Worm (Caenorhabditis elegans) whole organism, L1 larva: ENCODE measurements around the gene otpl-6.
"Not testable (repeated sequence)": the region's sequence is repeated elsewhere in the genome, so short reads cannot be mapped to it uniquely, and the experiment has no call there.

Source experiments
- efl-1 ChIP-seq, 4 experiments: fragments of 150-350 bp; optimal IDR thresholded peaks in 3 of 4; peaks in 1 of 4; 1 replicate in 1 of 4; 2 replicates in 3 of 4; lab custom pipeline; 2014; ENCODE audit warnings: missing biosample characterization in 2 of 4, missing genetic modification characterization in 2 of 4, missing genetic modification reagents in 2 of 4
- mdl-1 ChIP-seq, 2 experiments: fragments of 150-350 bp; optimal IDR thresholded peaks; 2 replicates each; lab custom pipeline; 2014 to 2017; ENCODE audit warnings: missing biosample characterization in 2 of 2, missing genetic modification characterization in 2 of 2, inconsistent platforms in 1 of 2
- snpc-4 ChIP-seq: fragments of 150-350 bp; optimal IDR thresholded peaks from 2 replicates; lab custom pipeline; 2014; ENCODE audit warnings: missing biosample characterization, missing genetic modification characterization

Gene otpl-6

ce11 chrV:8574762-8575161, 48.9 kb downstream of the otpl-6 start, which contains the start of gene F25G6.1:
TSS of gene F25G6.1 (plus strand) at chrV:8575062.
- TF ChIP-seq snpc-4 (tag; lab: Kevin White, UChicago); efl-1 (optimal IDR thresholded peaks at IDR 0.05; lab: Kevin White, UChicago); efl-1 (GFP tag; optimal IDR thresholded peaks at IDR 0.05 in 1 of 2; lab: Kevin White, UChicago); mdl-1 (tag; optimal IDR thresholded peaks at IDR 0.05; lab: Kevin White, UChicago): not testable (repeated sequence)
